Worm (Caenorhabditis elegans): Measurements from ENCODE around the gene C10C6.3.

ce11 chrIV:11433709-11434108, 31.3 kb downstream of the C10C6.3 start:
- peak; percentile 46 for TF ChIP-seq W03F9.2 (tag; optimal IDR thresholded peaks at IDR 0.05)
- no peak for TF ChIP-seq dao-5 (tag; optimal IDR thresholded peaks at IDR 0.05)
- peak; percentile 26 for TF ChIP-seq him-1 (tag; optimal IDR thresholded peaks at IDR 0.05)
